Fruit fly (Drosophila melanogaster) whole organism, embryonic: Measurements from ENCODE around the gene CG18095.

Experiments
- Asciz ChIP-seq: fragments of 200-800 bp; sonication (Bioruptor generic); optimal IDR thresholded peaks from 2 replicates; lab custom pipeline; 2017; ENCODE audit warnings: missing biosample characterization, mild to moderate bottlenecking, missing genetic modification characterization, missing genetic modification reagents
- CG10267 ChIP-seq: fragments of 200-800 bp; sonication (Bioruptor generic); optimal IDR thresholded peaks from 2 replicates; lab custom pipeline; 2018; ENCODE audit warnings: missing biosample characterization, mild to moderate bottlenecking, missing genetic modification characterization, moderate library complexity
- CG10543 ChIP-seq: fragments of 200-800 bp; sonication (Bioruptor generic); optimal IDR thresholded peaks from 3 replicates; lab custom pipeline; 2017; ENCODE audit warnings: missing biosample characterization, mild to moderate bottlenecking, missing genetic modification characterization, moderate library complexity
- CG11456 ChIP-seq: fragments of 200-800 bp; sonication (Bioruptor generic); IDR thresholded peaks from 3 replicates; pipeline ENCODE4 v1.3.6; 2022; ENCODE audit warnings: missing biosample characterization, missing genetic modification characterization
- CG13624 ChIP-seq: fragments of 200-800 bp; sonication (Bioruptor generic); optimal IDR thresholded peaks from 2 replicates; lab custom pipeline; 2016; ENCODE audit warnings: missing biosample characterization, missing genetic modification characterization
- CG14441 ChIP-seq: fragments of 200-800 bp; sonication (Bioruptor generic); IDR thresholded peaks from 2 replicates; pipeline ENCODE4 v1.3.6; 2022; ENCODE audit warnings: missing biosample characterization, missing genetic modification characterization
- CG15011 ChIP-seq: fragments of 200-800 bp; sonication (Bioruptor generic); optimal IDR thresholded peaks from 3 replicates; lab custom pipeline; 2018; ENCODE audit warnings: missing biosample characterization, mild to moderate bottlenecking, missing genetic modification characterization
- CG1529 ChIP-seq: fragments of 200-800 bp; sonication (Bioruptor generic); optimal IDR thresholded peaks from 3 replicates; lab custom pipeline; 2018; ENCODE audit warnings: missing biosample characterization, missing genetic modification characterization
- CG1647 ChIP-seq: fragments of 200-800 bp; sonication (Bioruptor generic); optimal IDR thresholded peaks from 3 replicates; lab custom pipeline; 2016; ENCODE audit warnings: missing biosample characterization, missing genetic modification characterization
- CG2116 ChIP-seq: fragments of 200-800 bp; sonication (Bioruptor generic); optimal IDR thresholded peaks from 3 replicates; lab custom pipeline; 2018; ENCODE audit warnings: missing biosample characterization, mild to moderate bottlenecking, missing genetic modification characterization
- CG2129 ChIP-seq: fragments of 200-800 bp; sonication (Bioruptor generic); IDR thresholded peaks from 2 replicates; pipeline ENCODE4 v1.3.6; 2022; ENCODE audit warnings: missing biosample characterization, missing genetic modification characterization; ENCODE audit not compliant: partially characterized antibody
- CG2875 ChIP-seq: fragments of 200-800 bp; sonication (Bioruptor generic); optimal IDR thresholded peaks from 2 replicates; lab custom pipeline; 2017; ENCODE audit warnings: missing biosample characterization, mild to moderate bottlenecking, missing genetic modification characterization, missing genetic modification reagents
- CG31365 ChIP-seq: fragments of 200-800 bp; sonication (Bioruptor generic); optimal IDR thresholded peaks from 2 replicates; lab custom pipeline; 2018; ENCODE audit warnings: missing biosample characterization, mild to moderate bottlenecking, missing genetic modification characterization
- CG34422 ChIP-seq: fragments of 200-800 bp; sonication (Bioruptor generic); IDR thresholded peaks from 3 replicates; pipeline ENCODE4 v1.3.6; 2022; ENCODE audit warnings: missing biosample characterization, missing genetic modification characterization
- CG4730 ChIP-seq: fragments of 200-800 bp; sonication (Bioruptor generic); IDR thresholded peaks from 2 replicates; pipeline ENCODE4 v1.3.6; 2022; ENCODE audit warnings: missing biosample characterization, missing genetic modification characterization
- CG4854 ChIP-seq: fragments of 200-800 bp; sonication (Bioruptor generic); optimal IDR thresholded peaks from 2 replicates; lab custom pipeline; 2016; ENCODE audit warnings: missing biosample characterization, missing genetic modification characterization, inconsistent platforms
- CG5245 ChIP-seq: fragments of 200-800 bp; sonication (Bioruptor generic); optimal IDR thresholded peaks from 3 replicates; lab custom pipeline; 2016; ENCODE audit warnings: missing biosample characterization, missing genetic modification characterization
- CG5953 ChIP-seq: fragments of 200-800 bp; sonication (Bioruptor generic); IDR thresholded peaks from 2 replicates; pipeline ENCODE4 v1.3.6; 2022; ENCODE audit warnings: missing biosample characterization, missing genetic modification characterization
- CG6654 ChIP-seq: fragments of 200-800 bp; sonication (Bioruptor generic); optimal IDR thresholded peaks from 2 replicates; lab custom pipeline; 2017; ENCODE audit warnings: missing biosample characterization, mild to moderate bottlenecking, missing genetic modification characterization
- CG6854 ChIP-seq: fragments of 200-800 bp; sonication (Bioruptor generic); optimal IDR thresholded peaks from 3 replicates; lab custom pipeline; 2017; ENCODE audit warnings: missing biosample characterization, mild to moderate bottlenecking, missing genetic modification characterization
- CG7271 ChIP-seq: fragments of 200-800 bp; sonication (Bioruptor generic); optimal IDR thresholded peaks from 2 replicates; lab custom pipeline; 2018; ENCODE audit warnings: missing biosample characterization, mild to moderate bottlenecking, missing genetic modification characterization, moderate library complexity
- CG7357 ChIP-seq: fragments of 200-800 bp; sonication (Bioruptor generic); IDR thresholded peaks from 3 replicates; pipeline ENCODE4 v1.3.6; 2022; ENCODE audit warnings: missing biosample characterization, missing genetic modification characterization
- Dad ChIP-seq: fragments of 200-800 bp; sonication (Bioruptor generic); optimal IDR thresholded peaks from 3 replicates; lab custom pipeline; 2016; ENCODE audit warnings: missing biosample characterization, missing genetic modification characterization
- Dip3 ChIP-seq: fragments of 200-800 bp; sonication (Bioruptor generic); optimal IDR thresholded peaks from 3 replicates; lab custom pipeline; 2016; ENCODE audit warnings: missing biosample characterization, missing genetic modification characterization
- ERR ChIP-seq: fragments of 200-800 bp; sonication (Bioruptor generic); optimal IDR thresholded peaks from 2 replicates; lab custom pipeline; 2016; ENCODE audit warnings: missing biosample characterization, missing genetic modification characterization
- Fer3 ChIP-seq: fragments of 200-800 bp; sonication (Bioruptor generic); optimal IDR thresholded peaks from 2 replicates; lab custom pipeline; 2018; ENCODE audit warnings: missing biosample characterization, mild to moderate bottlenecking, missing genetic modification characterization, moderate library complexity
- GATAe ChIP-seq: fragments of 200-800 bp; sonication (Bioruptor generic); conservative IDR thresholded peaks from 2 replicates; pipeline ENCODE4 v1.3.6; 2022; ENCODE audit warnings: missing biosample characterization, missing genetic modification characterization
- Opbp ChIP-seq: fragments of 200-800 bp; sonication (Bioruptor generic); IDR thresholded peaks from 3 replicates; pipeline ENCODE4 v1.3.6; 2022; ENCODE audit warnings: missing biosample characterization, missing genetic modification characterization; ENCODE audit not compliant: partially characterized antibody
- Sry-β ChIP-seq: fragments of 200-800 bp; sonication (Bioruptor generic); optimal IDR thresholded peaks from 2 replicates; lab custom pipeline; 2018; ENCODE audit warnings: missing biosample characterization, mild to moderate bottlenecking, missing genetic modification characterization, moderate library complexity
- ara ChIP-seq: fragments of 200-800 bp; sonication (Bioruptor generic); IDR thresholded peaks from 2 replicates; pipeline ENCODE4 v1.3.6; 2022; ENCODE audit warnings: missing biosample characterization, missing genetic modification characterization
- ase ChIP-seq: fragments of 200-800 bp; sonication (Bioruptor generic); IDR thresholded peaks from 3 replicates; pipeline ENCODE4 v1.3.6; 2022; ENCODE audit warnings: missing biosample characterization, missing genetic modification characterization
- ash1 ChIP-seq: fragments of 200-800 bp; sonication (Bioruptor generic); optimal IDR thresholded peaks from 2 replicates; lab custom pipeline; 2018; ENCODE audit warnings: missing biosample characterization, mild to moderate bottlenecking, missing genetic modification characterization
- bbx ChIP-seq: fragments of 200-800 bp; sonication (Bioruptor generic); IDR thresholded peaks from 2 replicates; pipeline ENCODE4 v1.3.6; 2022; ENCODE audit warnings: missing biosample characterization, missing genetic modification characterization; ENCODE audit not compliant: partially characterized antibody
- btn ChIP-seq: fragments of 200-800 bp; sonication (Bioruptor generic); optimal IDR thresholded peaks from 2 replicates; lab custom pipeline; 2016; ENCODE audit warnings: missing biosample characterization, missing genetic modification characterization
- cad ChIP-seq: fragments of >200 bp; optimal IDR thresholded peaks from 2 replicates; lab custom pipeline; 2017; ENCODE audit warnings: missing biosample characterization, missing genetic modification characterization
- chm ChIP-seq: fragments of 200-800 bp; sonication (Bioruptor generic); IDR thresholded peaks from 2 replicates; pipeline ENCODE4 v1.3.6; 2022; ENCODE audit warnings: missing biosample characterization, missing genetic modification characterization
- dati ChIP-seq: fragments of 200-800 bp; sonication (Bioruptor generic); IDR thresholded peaks from 2 replicates; pipeline ENCODE4 v1.3.6; 2022; ENCODE audit warnings: missing biosample characterization, missing genetic modification characterization
- fru ChIP-seq: fragments of >200 bp; optimal IDR thresholded peaks from 2 replicates; lab custom pipeline; 2017
- fu2 ChIP-seq: fragments of 200-800 bp; sonication (Bioruptor generic); optimal IDR thresholded peaks from 2 replicates; lab custom pipeline; 2016; ENCODE audit warnings: missing biosample characterization, missing genetic modification characterization
- gcm2 ChIP-seq: fragments of 200-800 bp; sonication (Bioruptor generic); optimal IDR thresholded peaks from 2 replicates; lab custom pipeline; 2016; ENCODE audit warnings: missing biosample characterization, missing genetic modification characterization
- her ChIP-seq: fragments of 200-800 bp; sonication (Bioruptor generic); optimal IDR thresholded peaks from 2 replicates; lab custom pipeline; 2016; ENCODE audit warnings: missing biosample characterization, missing genetic modification characterization
- hkb ChIP-seq, 2 experiments: fragments of 200-800 bp in 1 of 2; fragments of >200 bp in 1 of 2; sonication (Bioruptor generic) in 1 of 2; IDR thresholded peaks in 1 of 2; optimal IDR thresholded peaks in 1 of 2; 2 replicates each; pipeline versions ENCODE4 v1.3.6 to Lab custom; 2017 to 2022; ENCODE audit warnings: missing biosample characterization in 1 of 2, missing genetic modification characterization in 1 of 2
- lab ChIP-seq: fragments of 200-800 bp; sonication (Bioruptor generic); optimal IDR thresholded peaks from 3 replicates; lab custom pipeline; 2017; ENCODE audit warnings: missing biosample characterization, missing genetic modification characterization, mild to moderate bottlenecking, moderate library complexity, missing genetic modification reagents
- luna ChIP-seq: fragments of 200-800 bp; sonication (Bioruptor generic); optimal IDR thresholded peaks from 2 replicates; lab custom pipeline; 2016; ENCODE audit warnings: missing biosample characterization, missing genetic modification characterization
- scrt ChIP-seq: fragments of 200-800 bp; sonication (Bioruptor generic); optimal IDR thresholded peaks from 2 replicates; lab custom pipeline; 2018; ENCODE audit warnings: missing biosample characterization, mild to moderate bottlenecking, missing genetic modification characterization, moderate library complexity
- sqz ChIP-seq: fragments of 200-800 bp; sonication (Bioruptor generic); optimal IDR thresholded peaks from 3 replicates; lab custom pipeline; 2018; ENCODE audit warnings: missing biosample characterization, mild to moderate bottlenecking, missing genetic modification characterization
- stwl ChIP-seq: fragments of 200-800 bp; sonication (Bioruptor generic); optimal IDR thresholded peaks from 3 replicates; lab custom pipeline; 2018; ENCODE audit warnings: missing biosample characterization, mild to moderate bottlenecking, missing genetic modification characterization, moderate library complexity
- twi ChIP-seq: fragments of 200-800 bp; optimal IDR thresholded peaks from 2 replicates; lab custom pipeline; 2019; ENCODE audit warnings: missing biosample characterization, mild to moderate bottlenecking, missing genetic modification characterization, moderate library complexity
- wdn ChIP-seq: fragments of 200-800 bp; sonication (Bioruptor generic); IDR thresholded peaks from 2 replicates; pipeline ENCODE4 v1.3.6; 2022; ENCODE audit warnings: missing biosample characterization, missing genetic modification characterization

The CG18095 gene

dm6 chr2L:14024051-14024745 lies 7.1 kb downstream of the CG18095 start (continued):
- TF ChIP-seq CG2875 (GFP tag; lab: Kevin White, UChicago) (peak; percentile 100), twi (tag; lab: Kevin White, UChicago) (peak; percentile 99), fru (lab: Kevin White, UChicago) (no peak), GATAe (GFP tag; lab: Robert Waterston, UW) (peak; percentile 97), CG7271 (tag; lab: Kevin White, UChicago) (peak; percentile 99), CG7357 (GFP tag; lab: Robert Waterston, UW) (peak; percentile 90), CG1647 (GFP tag; lab: Kevin White, UChicago) (peak; percentile 99), Sry-β (GFP tag; lab: Kevin White, UChicago) (peak; percentile 85), chm (GFP tag; lab: Robert Waterston, UW) (peak; percentile 100), Fer3 (tag; lab: Kevin White, UChicago) (peak; percentile 99), CG34422 (GFP tag; lab: Robert Waterston, UW) (peak; percentile 95), cad (GFP tag; lab: Kevin White, UChicago) (no peak), lab (GFP tag; lab: Kevin White, UChicago) (peak; percentile 100), sqz (peak; percentile 100), fu2 (GFP tag; lab: Kevin White, UChicago) (peak; percentile 97), Asciz (peak; percentile 100), CG2129 (no peak), dati (peak; percentile 97), CG4730 (GFP tag; lab: Robert Waterston, UW) (peak; percentile 96), CG11456 (peak; percentile 99), Dip3 (GFP tag; lab: Kevin White, UChicago) (peak; percentile 95), CG10267 (tag; lab: Kevin White, UChicago) (peak; percentile 88), CG14441 (GFP tag; lab: Robert Waterston, UW) (peak; percentile 97), CG6854 (GFP tag; lab: Kevin White, UChicago) (peak; percentile 98), ash1 (GFP tag; lab: Kevin White, UChicago) (peak; percentile 100), CG4854 (peak; percentile 99), Dad (GFP tag; lab: Kevin White, UChicago) (peak; percentile 98), CG10543 (GFP tag; lab: Kevin White, UChicago) (peak; percentile 100), scrt (GFP tag; lab: Kevin White, UChicago) (peak; percentile 98), ara (GFP tag; lab: Robert Waterston, UW) (peak; percentile 100), Opbp (GFP tag; lab: Robert Waterston, UW) (no peak), wdn (peak; percentile 95), gcm2 (GFP tag; lab: Kevin White, UChicago) (peak; percentile 99), CG15011 (GFP tag; lab: Kevin White, UChicago) (peak; percentile 100), btn (peak; percentile 99), CG2116 (GFP tag; lab: Kevin White, UChicago) (peak; percentile 95), CG6654 (GFP tag; lab: Kevin White, UChicago) (peak; percentile 94), CG31365 (peak; percentile 96), stwl (tag; lab: Kevin White, UChicago) (peak; percentile 89), her (GFP tag; lab: Kevin White, UChicago) (peak; percentile 98), hkb (optimal IDR thresholded peaks at IDR 0.05; lab: Kevin White, UChicago) (no peak), hkb (GFP tag; IDR thresholded peaks at IDR 0.05; lab: Robert Waterston, UW) (peak; percentile 99), ase (GFP tag; lab: Robert Waterston, UW) (peak; percentile 98), luna (GFP tag; lab: Kevin White, UChicago) (peak; percentile 97), CG1529 (peak; percentile 100), CG5953 (GFP tag; lab: Robert Waterston, UW) (peak; percentile 99), CG13624 (GFP tag; lab: Kevin White, UChicago) (peak; percentile 98), ERR (peak; percentile 98), bbx (GFP tag; lab: Robert Waterston, UW) (no peak), CG5245 (GFP tag; lab: Kevin White, UChicago) (peak; percentile 99)
